Worm (Caenorhabditis elegans): Measurements from ENCODE around the gene npp-3.

npp-3 gene

ce11 chrII:11843441-11843840, 31.1 kb downstream of the npp-3 start:
- TF ChIP-seq nhr-6 (tag; optimal IDR thresholded peaks at IDR 0.05) (no peak), sma-3 (GFP tag; optimal IDR thresholded peaks at IDR 0.05) (peak; percentile 35), ama-1 (optimal IDR thresholded peaks at IDR 0.05) (peak; percentile 45), sma-9 (GFP tag; optimal IDR thresholded peaks at IDR 0.05) (peak; percentile 74), sma-9 (tag; optimal IDR thresholded peaks at IDR 0.05) (no peak), nhr-21 (tag; optimal IDR thresholded peaks at IDR 0.05) (peak; percentile 71)

ce11 chrII:11842766-11843165, 31.8 kb downstream of the npp-3 start:
- no peak for TF ChIP-seq nhr-11 (tag; optimal IDR thresholded peaks at IDR 0.05)
- TF ChIP-seq mbf-1 (tag; optimal IDR thresholded peaks at IDR 0.05), result no peak
- TF ChIP-seq ceh-16 (tag; optimal IDR thresholded peaks at IDR 0.05), result no peak
- TF ChIP-seq blmp-1 (tag; optimal IDR thresholded peaks at IDR 0.05; ENCODE audit: insufficient read depth), result no peak
- no peak for TF ChIP-seq nhr-6 (tag; optimal IDR thresholded peaks at IDR 0.05)
- TF ChIP-seq snpc-4 (tag; optimal IDR thresholded peaks at IDR 0.05), result no peak
- TF ChIP-seq sma-9 (GFP tag; optimal IDR thresholded peaks at IDR 0.05), result no peak
- no peak for TF ChIP-seq sma-9 (tag; optimal IDR thresholded peaks at IDR 0.05)
- TF ChIP-seq elt-1 (tag; optimal IDR thresholded peaks at IDR 0.05), result no peak

- peak; percentile 3 for TF ChIP-seq blmp-1 (tag; optimal IDR thresholded peaks at IDR 0.05; ENCODE audit: insufficient read depth)
- TF ChIP-seq nhr-10 (tag; optimal IDR thresholded peaks at IDR 0.05), result no peak
- no peak for TF ChIP-seq aly-2 (tag; optimal IDR thresholded peaks at IDR 0.05)
- TF ChIP-seq ama-1 (optimal IDR thresholded peaks at IDR 0.05), result no peak
- no peak for TF ChIP-seq lin-13 (GFP tag; optimal IDR thresholded peaks at IDR 0.05)
- peak; percentile 16 for TF ChIP-seq nhr-25 (tag; optimal IDR thresholded peaks at IDR 0.05)
Observed at ce11 chrII:11842317-11842716, 32.3 kb downstream of the npp-3 start, which contains the start of gene T27D12.1. TSS of gene T27D12.1 (plus strand) at chrII:11842617.

ce11 chrII:11841653-11842052, 32.9 kb downstream of the npp-3 start:
- TF ChIP-seq sma-3 (GFP tag; optimal IDR thresholded peaks at IDR 0.05) (peak; percentile 55), snpc-4 (tag; optimal IDR thresholded peaks at IDR 0.05) (peak; percentile 57), unc-62 (GFP tag; optimal IDR thresholded peaks at IDR 0.05) (no peak), nhr-21 (tag; optimal IDR thresholded peaks at IDR 0.05) (peak; percentile 28)

ce11 chrII:11839116-11839515, 35.5 kb downstream of the npp-3 start:
- peak; percentile 53 for TF ChIP-seq nhr-25 (tag; optimal IDR thresholded peaks at IDR 0.05)
- TF ChIP-seq sma-9 (GFP tag; optimal IDR thresholded peaks at IDR 0.05), result peak; percentile 46
- TF ChIP-seq sma-9 (tag; optimal IDR thresholded peaks at IDR 0.05), result no peak
- TF ChIP-seq elt-3 (tag; optimal IDR thresholded peaks at IDR 0.05), result no peak
- TF ChIP-seq alr-1 (tag; optimal IDR thresholded peaks at IDR 0.05), result no peak

ce11 chrII:11838353-11838752, 36.2 kb downstream of the npp-3 start:
- TF ChIP-seq gmeb-1 (tag; optimal IDR thresholded peaks at IDR 0.05) (no peak), lin-13 (GFP tag; optimal IDR thresholded peaks at IDR 0.05) (no peak), nhr-25 (tag; optimal IDR thresholded peaks at IDR 0.05) (peak; percentile 77), blmp-1 (tag; optimal IDR thresholded peaks at IDR 0.05; ENCODE audit: insufficient read depth) (peak; percentile 5), mdl-1 (tag; optimal IDR thresholded peaks at IDR 0.05) (peak in 1 of 2 experiments; percentile 16), nhr-21 (tag; optimal IDR thresholded peaks at IDR 0.05) (peak; percentile 79), egl-27 (tag; optimal IDR thresholded peaks at IDR 0.05) (peak; percentile 24), sma-3 (GFP tag; optimal IDR thresholded peaks at IDR 0.05) (peak; percentile 66), sma-9 (GFP tag; optimal IDR thresholded peaks at IDR 0.05) (peak; percentile 95), sma-9 (tag; optimal IDR thresholded peaks at IDR 0.05) (no peak)

- no peak for TF ChIP-seq nhr-12 (tag; optimal IDR thresholded peaks at IDR 0.05)
- TF ChIP-seq nhr-237 (tag; optimal IDR thresholded peaks at IDR 0.05), result no peak
- TF ChIP-seq nhr-23 (tag; optimal IDR thresholded peaks at IDR 0.05), result no peak
- no peak for TF ChIP-seq peb-1 (tag; optimal IDR thresholded peaks at IDR 0.05)
- TF ChIP-seq ama-1 (optimal IDR thresholded peaks at IDR 0.05), result no peak
- no peak for TF ChIP-seq ztf-4 (tag; optimal IDR thresholded peaks at IDR 0.05)
- no peak for TF ChIP-seq nhr-11 (tag; optimal IDR thresholded peaks at IDR 0.05)
- no peak for TF ChIP-seq unc-55 (GFP tag; optimal IDR thresholded peaks at IDR 0.05)
- no peak for TF ChIP-seq dmd-4 (tag; optimal IDR thresholded peaks at IDR 0.05)
- no peak for TF ChIP-seq nhr-10 (tag; optimal IDR thresholded peaks at IDR 0.05)
- peak; percentile 63 to 80 for TF ChIP-seq mdl-1 (tag; optimal IDR thresholded peaks at IDR 0.05)
- no peak for TF ChIP-seq nhr-77 (tag; optimal IDR thresholded peaks at IDR 0.05)
- TF ChIP-seq ztf-11 (tag; optimal IDR thresholded peaks at IDR 0.05), result no peak
- TF ChIP-seq nhr-21 (tag; optimal IDR thresholded peaks at IDR 0.05), result peak; percentile 78
- no peak for TF ChIP-seq lin-39 (tag; optimal IDR thresholded peaks at IDR 0.05)
- no peak for TF ChIP-seq mbf-1 (tag; optimal IDR thresholded peaks at IDR 0.05)
- TF ChIP-seq lin-11 (tag; optimal IDR thresholded peaks at IDR 0.05), result no peak
- peak; percentile 46 for TF ChIP-seq sma-3 (GFP tag; optimal IDR thresholded peaks at IDR 0.05)
- TF ChIP-seq snpc-4 (tag; optimal IDR thresholded peaks at IDR 0.05), result no peak
- no peak for TF ChIP-seq mab-5 (tag; optimal IDR thresholded peaks at IDR 0.05)
- peak; percentile 18 for TF ChIP-seq F13H6.1 (tag; optimal IDR thresholded peaks at IDR 0.05)
- TF ChIP-seq sma-9 (GFP tag; optimal IDR thresholded peaks at IDR 0.05), result peak; percentile 94
- TF ChIP-seq sma-9 (tag; optimal IDR thresholded peaks at IDR 0.05), result peak; percentile 35
- TF ChIP-seq fos-1 (tag; optimal IDR thresholded peaks at IDR 0.05), result peak; percentile 15
- no peak for TF ChIP-seq ceh-82 (tag; optimal IDR thresholded peaks at IDR 0.05)
- TF ChIP-seq ZK546.5 (tag; optimal IDR thresholded peaks at IDR 0.05), result no peak
- TF ChIP-seq aly-2 (tag; optimal IDR thresholded peaks at IDR 0.05), result no peak
Observed at ce11 chrII:11836554-11837218, 37.9 kb downstream of the npp-3 start.
